Fruit fly (Drosophila melanogaster): ENCODE measurements around the gene CG46244.

- TF ChIP-seq CG34367 (tag; optimal IDR thresholded peaks at IDR 0.05) (peak; percentile 89), CG13204 (GFP tag; optimal IDR thresholded peaks at IDR 0.05) (peak; percentile 83)
These were observed 33.7 kb upstream of the CG46244 start for dm6 chr2L:19572496-19573317.

Measured in whole organism, pupa.